Worm (Caenorhabditis elegans) whole organism, L3 larva: Measurements from ENCODE around the gene ncx-9.

ENCODE experiments used
- ZK546.5 ChIP-seq: sonication (generic microtip); optimal IDR thresholded peaks from 2 replicates; lab custom pipeline; 2017; ENCODE audit warnings: missing biosample characterization, missing genetic modification characterization
- aly-2 ChIP-seq: fragments of 150-350 bp; optimal IDR thresholded peaks from 2 replicates; lab custom pipeline; 2014; ENCODE audit warnings: missing biosample characterization, missing genetic modification characterization
- ama-1 ChIP-seq: fragments of 150-350 bp; optimal IDR thresholded peaks from 2 replicates; lab custom pipeline; 2018
- ceh-16 ChIP-seq: sonication (generic microtip); optimal IDR thresholded peaks from 2 replicates; lab custom pipeline; 2017; ENCODE audit warnings: missing biosample characterization, missing genetic modification characterization
- ceh-82 ChIP-seq: fragments of 150-350 bp; optimal IDR thresholded peaks from 2 replicates; lab custom pipeline; 2014; ENCODE audit warnings: missing biosample characterization, missing genetic modification characterization
- ceh-9 ChIP-seq: sonication (generic microtip); optimal IDR thresholded peaks from 2 replicates; lab custom pipeline; 2018; ENCODE audit warnings: missing biosample characterization, missing genetic modification characterization
- egl-27 ChIP-seq: sonication (generic microtip); optimal IDR thresholded peaks from 4 replicates; lab custom pipeline; 2017; ENCODE audit warnings: missing biosample characterization, missing genetic modification reagents, missing genetic modification characterization
- egl-5 ChIP-seq: fragments of 150-350 bp; optimal IDR thresholded peaks from 2 replicates; lab custom pipeline; 2017; ENCODE audit warnings: missing biosample characterization, missing genetic modification reagents, missing genetic modification characterization, inconsistent platforms
- elt-1 ChIP-seq: fragments of 150-350 bp; optimal IDR thresholded peaks from 2 replicates; lab custom pipeline; 2014; ENCODE audit warnings: missing biosample characterization, missing genetic modification characterization
- eor-1 ChIP-seq, 2 experiments: fragments of 150-350 bp; optimal IDR thresholded peaks; 2 replicates each; lab custom pipeline; 2014 to 2018; ENCODE audit warnings: missing biosample characterization in 2 of 2, missing genetic modification characterization in 2 of 2
- fos-1 ChIP-seq: fragments of 150-350 bp; optimal IDR thresholded peaks from 2 replicates; lab custom pipeline; 2014; ENCODE audit warnings: missing biosample characterization, missing genetic modification characterization
- lsy-12 ChIP-seq: sonication (generic microtip); optimal IDR thresholded peaks from 2 replicates; lab custom pipeline; 2016; ENCODE audit warnings: mild to moderate bottlenecking, missing genetic modification characterization, missing compliant biosample characterization
- mml-1 ChIP-seq: fragments of 150-350 bp; sonication (generic microtip); optimal IDR thresholded peaks from 3 replicates; lab custom pipeline; 2014; ENCODE audit warnings: missing biosample characterization, missing genetic modification characterization
- nfya-1 ChIP-seq: sonication (generic microtip); optimal IDR thresholded peaks from 2 replicates; lab custom pipeline; 2017; ENCODE audit warnings: missing genetic modification characterization, mild to moderate bottlenecking, missing compliant biosample characterization, antibody characterized with exemption, moderate library complexity; ENCODE audit not compliant: insufficient read depth
- nhr-11 ChIP-seq: fragments of 150-350 bp; optimal IDR thresholded peaks from 2 replicates; lab custom pipeline; 2014; ENCODE audit warnings: missing biosample characterization, missing genetic modification characterization
- nhr-12 ChIP-seq: fragments of 150-350 bp; optimal IDR thresholded peaks from 2 replicates; lab custom pipeline; 2014; ENCODE audit warnings: missing biosample characterization, missing genetic modification characterization
- nhr-237 ChIP-seq: fragments of 150-350 bp; optimal IDR thresholded peaks from 2 replicates; lab custom pipeline; 2014; ENCODE audit warnings: missing biosample characterization, missing genetic modification characterization
- nhr-25 ChIP-seq: sonication (generic microtip); optimal IDR thresholded peaks from 2 replicates; lab custom pipeline; 2017; ENCODE audit warnings: missing biosample characterization, missing genetic modification characterization
- nhr-28 ChIP-seq: fragments of 150-350 bp; optimal IDR thresholded peaks from 2 replicates; lab custom pipeline; 2014; ENCODE audit warnings: missing biosample characterization, missing genetic modification characterization
- nhr-43 ChIP-seq: sonication (generic microtip); optimal IDR thresholded peaks from 2 replicates; lab custom pipeline; 2016; ENCODE audit warnings: mild to moderate bottlenecking, missing genetic modification characterization, missing compliant biosample characterization; ENCODE audit not compliant: poor library complexity, severe bottlenecking
- sea-2 ChIP-seq: fragments of 150-350 bp; sonication (generic microtip); optimal IDR thresholded peaks from 4 replicates; lab custom pipeline; 2014; ENCODE audit warnings: missing biosample characterization, missing genetic modification reagents, missing genetic modification characterization
- snpc-4 ChIP-seq: fragments of 150-350 bp; optimal IDR thresholded peaks from 2 replicates; lab custom pipeline; 2014; ENCODE audit warnings: missing biosample characterization, missing genetic modification characterization
- unc-62 ChIP-seq: fragments of 150-350 bp; sonication (generic microtip); optimal IDR thresholded peaks from 4 replicates; lab custom pipeline; 2014; ENCODE audit warnings: missing biosample characterization, missing genetic modification reagents, missing genetic modification characterization
- ztf-4 ChIP-seq: fragments of 150-350 bp; optimal IDR thresholded peaks from 2 replicates; lab custom pipeline; 2014; ENCODE audit warnings: missing biosample characterization, missing genetic modification characterization

The ncx-9 gene

DNA sequence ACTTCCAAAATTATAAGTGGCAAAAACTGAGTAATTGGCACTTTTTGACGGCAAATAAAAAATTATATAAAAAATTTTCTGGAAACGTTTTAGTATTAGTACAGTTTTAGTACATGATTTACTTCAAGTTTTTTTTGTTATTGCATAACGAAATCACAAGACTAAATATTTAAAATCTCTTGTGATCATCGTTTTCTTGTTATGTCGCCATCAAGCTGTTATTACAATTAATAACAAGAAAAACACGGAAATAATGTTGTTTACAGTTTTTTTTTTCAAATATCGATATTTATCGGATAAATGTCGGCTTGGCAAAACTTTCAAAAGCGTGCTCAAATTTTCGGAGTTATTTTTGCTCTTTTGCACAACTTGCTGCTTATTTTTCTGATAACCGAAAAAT lies 46.4 kb downstream of the ncx-9 start, which contains the start of gene str-209:
str-209 (plus strand) TSS at position 301 of the 400 bp plus-strand sequence.
- TF ChIP-seq ztf-4 (tag; lab: Kevin White, UChicago) (no peak), nhr-12 (tag; lab: Kevin White, UChicago) (no peak), mml-1 (tag; lab: Kevin White, UChicago) (no peak), ZK546.5 (tag; lab: Kevin White, UChicago) (no peak), snpc-4 (tag; lab: Kevin White, UChicago) (no peak), nfya-1 (tag; lab: Kevin White, UChicago) (no peak), nhr-25 (tag; lab: Kevin White, UChicago) (no peak), nhr-237 (tag; lab: Kevin White, UChicago) (no peak)

- TF ChIP-seq nhr-25 (tag; lab: Kevin White, UChicago) (no peak), ama-1 (lab: Kevin White, UChicago) (no peak), ceh-82 (tag; lab: Kevin White, UChicago) (no peak), lsy-12 (tag; lab: Kevin White, UChicago) (no peak), nhr-11 (tag; lab: Kevin White, UChicago) (no peak), snpc-4 (tag; lab: Kevin White, UChicago) (no peak), fos-1 (tag; lab: Kevin White, UChicago) (no peak), ceh-16 (tag; lab: Kevin White, UChicago) (no peak), sea-2 (no peak), ceh-9 (tag; lab: Kevin White, UChicago) (no peak), eor-1 (tag; optimal IDR thresholded peaks at IDR 0.05; lab: Kevin White, UChicago) (no peak), aly-2 (no peak), nhr-43 (tag; lab: Kevin White, UChicago) (no peak), elt-1 (no peak), nhr-28 (no peak), egl-27 (tag; lab: Kevin White, UChicago) (no peak), egl-5 (no peak), unc-62 (GFP tag; lab: Kevin White, UChicago) (no peak)
These were observed 50.8 kb downstream of the ncx-9 start, which contains the start of gene str-211 for ce11 chrV:4944219-4944618. Gene str-211, minus strand, starts transcription at chrV:4944319.
